Fruit fly (Drosophila melanogaster): Measurements from ENCODE around the gene PGRP-LE.

PGRP-LE gene

DNA sequence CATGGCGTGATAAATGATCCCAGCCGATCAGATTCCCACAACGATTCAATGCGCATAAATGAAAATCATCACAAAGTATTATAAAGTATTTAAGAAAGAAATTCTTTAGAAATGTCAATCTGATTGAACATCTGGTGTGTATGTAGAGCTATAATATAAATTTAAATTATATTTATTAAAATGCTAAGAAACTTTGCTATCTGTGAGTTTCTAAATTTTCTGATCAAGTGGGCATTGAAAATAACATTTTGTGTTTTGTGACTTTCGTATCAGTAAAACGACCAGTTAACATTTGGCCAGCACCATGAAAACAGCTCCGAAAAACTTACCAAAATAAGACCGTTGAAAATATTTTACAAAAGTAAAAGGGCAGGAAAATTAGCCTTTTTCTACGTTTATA lies 33.9 kb upstream of the PGRP-LE start, which contains the start of gene CG8565:
Gene CG8565 (plus strand): TSS at position 301 of the 400 bp plus-strand sequence.
- no peak for TF ChIP-seq Mnt (GFP tag; optimal IDR thresholded peaks at IDR 0.05)
- TF ChIP-seq cic (GFP tag; optimal IDR thresholded peaks at IDR 0.05) = no peak
- no peak for TF ChIP-seq CG11617 (GFP tag; optimal IDR thresholded peaks at IDR 0.05)

DNA sequence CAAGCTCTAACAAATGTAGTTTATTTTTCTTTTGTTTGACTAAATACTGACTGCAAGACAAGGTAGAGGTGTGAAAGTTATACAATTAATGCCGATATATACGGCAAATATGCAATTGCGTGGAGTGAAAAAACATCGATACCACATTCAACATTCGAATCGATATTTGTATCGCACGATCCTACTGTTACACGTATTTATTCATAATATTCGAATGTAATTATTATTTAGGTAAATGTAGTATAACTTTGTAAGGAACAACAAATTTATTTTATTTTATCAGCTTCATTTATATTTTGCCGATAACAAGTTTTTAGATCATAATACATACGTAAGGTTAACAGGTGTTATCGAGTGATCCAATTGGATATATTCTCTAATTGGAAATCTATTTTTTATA lies 31.7 kb upstream of the PGRP-LE start, which contains the start of gene Chc:
Gene Chc (minus strand): TSS at position 98 of the 400 bp plus-strand sequence.
- peak; percentile 59 for TF ChIP-seq CG1620 (GFP tag; optimal IDR thresholded peaks at IDR 0.05)
- TF ChIP-seq tj (GFP tag; optimal IDR thresholded peaks at IDR 0.05) = no peak
- TF ChIP-seq CG7101 (tag; optimal IDR thresholded peaks at IDR 0.05) = peak; percentile 26
- TF ChIP-seq bab1 (GFP tag; optimal IDR thresholded peaks at IDR 0.05) = peak; percentile 52
- TF ChIP-seq CG14711 (tag; optimal IDR thresholded peaks at IDR 0.05) = peak; percentile 10
- TF ChIP-seq Mnt (GFP tag; optimal IDR thresholded peaks at IDR 0.05) = peak; percentile 24
- TF ChIP-seq ovo (GFP tag; optimal IDR thresholded peaks at IDR 0.05) = no peak
- TF ChIP-seq toe (GFP tag; optimal IDR thresholded peaks at IDR 0.05) = peak; percentile 2
- no peak for TF ChIP-seq Hr96 (GFP tag; optimal IDR thresholded peaks at IDR 0.05)

DNA sequence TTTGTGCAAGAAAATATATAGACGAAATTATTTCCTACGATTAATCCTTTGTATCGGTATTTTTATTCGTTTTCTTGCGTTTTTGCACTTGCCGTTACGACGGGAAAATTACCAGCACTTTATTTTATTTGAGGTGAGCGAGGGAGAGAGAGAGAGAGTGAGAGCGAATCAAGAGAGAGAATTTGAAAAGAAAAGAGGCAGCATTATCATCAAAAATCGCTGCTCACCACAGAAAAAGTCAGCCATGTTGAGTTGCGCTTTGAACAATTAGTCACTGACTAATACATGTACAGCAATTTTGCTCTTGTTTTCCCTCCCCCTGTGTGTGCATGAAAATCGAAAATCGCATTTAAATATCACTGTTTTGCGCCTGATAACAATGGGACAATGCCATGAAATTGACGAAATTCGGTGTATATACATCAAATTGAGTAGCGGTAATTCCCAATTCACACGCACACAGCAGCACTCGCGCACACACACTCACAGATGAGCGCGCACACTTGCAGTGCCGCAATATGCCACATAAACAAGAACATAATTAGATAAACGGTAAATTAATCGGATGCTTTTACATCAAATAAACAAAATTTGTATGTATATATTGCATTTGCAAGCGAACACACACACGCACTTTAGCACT lies 31.0 kb upstream of the PGRP-LE start:
- TF ChIP-seq ovo (GFP tag; optimal IDR thresholded peaks at IDR 0.05) (peak; percentile 29), CG11617 (GFP tag; optimal IDR thresholded peaks at IDR 0.05) (peak; percentile 38), Mnt (GFP tag; optimal IDR thresholded peaks at IDR 0.05) (peak; percentile 43), toe (GFP tag; optimal IDR thresholded peaks at IDR 0.05) (no peak), Hr96 (GFP tag; optimal IDR thresholded peaks at IDR 0.05) (no peak), bab1 (GFP tag; optimal IDR thresholded peaks at IDR 0.05) (no peak), tj (GFP tag; optimal IDR thresholded peaks at IDR 0.05) (peak; percentile 80), cic (GFP tag; optimal IDR thresholded peaks at IDR 0.05) (no peak), pad (GFP tag; optimal IDR thresholded peaks at IDR 0.05) (peak; percentile 74), CG5204 (GFP tag; optimal IDR thresholded peaks at IDR 0.05) (no peak), kay (GFP tag; ENCODE audit: borderline replicate concordance) (peak; percentile 96), CG33017 (tag; optimal IDR thresholded peaks at IDR 0.05) (no peak)

DNA sequence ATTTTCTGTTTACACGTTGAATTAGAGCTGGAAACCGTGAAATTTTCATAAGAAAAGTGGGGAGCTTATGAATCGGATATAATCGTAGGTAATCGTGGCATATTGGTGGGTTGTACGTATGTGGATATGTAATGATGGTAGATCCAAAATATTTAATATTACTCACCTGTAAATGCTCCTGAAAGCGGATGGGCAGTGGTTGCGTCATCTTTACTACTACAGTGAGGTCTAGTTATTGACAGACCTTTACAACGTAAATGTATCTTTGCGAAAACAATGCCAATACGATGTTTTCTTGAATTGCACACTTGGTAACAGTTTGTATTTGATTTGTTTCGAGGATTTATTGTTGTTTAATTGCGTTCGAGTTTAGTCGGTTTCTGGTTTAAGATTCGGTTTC lies 30.3 kb upstream of the PGRP-LE start:
- TF ChIP-seq pad (GFP tag; optimal IDR thresholded peaks at IDR 0.05) = no peak
- TF ChIP-seq CG7101 (tag; optimal IDR thresholded peaks at IDR 0.05) = no peak
- TF ChIP-seq Crg-1 (GFP tag; optimal IDR thresholded peaks at IDR 0.05) = no peak
- TF ChIP-seq cnc (optimal IDR thresholded peaks at IDR 0.05) = no peak
- no peak for TF ChIP-seq CG14711 (tag; optimal IDR thresholded peaks at IDR 0.05)
- TF ChIP-seq Hr96 (GFP tag; optimal IDR thresholded peaks at IDR 0.05) = no peak
- no peak for TF ChIP-seq toe (GFP tag; optimal IDR thresholded peaks at IDR 0.05)
- TF ChIP-seq ovo (GFP tag; optimal IDR thresholded peaks at IDR 0.05) = no peak
- no peak for TF ChIP-seq bab1 (GFP tag; optimal IDR thresholded peaks at IDR 0.05)
- no peak for TF ChIP-seq CG12768 (GFP tag; optimal IDR thresholded peaks at IDR 0.05)

DNA sequence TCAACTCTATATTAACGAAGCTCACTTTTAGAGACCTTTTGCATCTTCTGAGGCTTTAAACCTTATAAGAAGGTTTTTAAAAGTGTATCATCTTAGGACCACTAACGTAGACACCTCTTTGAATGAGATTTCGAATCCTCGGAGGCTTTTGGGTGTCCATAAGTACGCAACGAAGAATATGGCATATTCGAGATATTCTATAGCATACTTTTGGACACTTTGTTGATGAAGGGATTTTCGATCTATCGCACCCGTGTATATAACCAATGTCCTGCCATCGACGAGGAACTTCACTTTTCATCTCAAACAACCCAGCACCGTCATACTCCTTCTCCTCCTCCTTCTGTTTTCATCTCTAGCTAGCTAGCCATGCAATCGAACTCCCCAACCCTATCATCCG lies 18.7 kb upstream of the PGRP-LE start:
- TF ChIP-seq CG1620 (GFP tag; optimal IDR thresholded peaks at IDR 0.05) (no peak), cnc (optimal IDR thresholded peaks at IDR 0.05) (no peak), CG33017 (tag; optimal IDR thresholded peaks at IDR 0.05) (no peak), CG7045 (GFP tag; optimal IDR thresholded peaks at IDR 0.05) (no peak), CG5204 (GFP tag; optimal IDR thresholded peaks at IDR 0.05) (no peak), kay (GFP tag; ENCODE audit: borderline replicate concordance) (no peak), CG7101 (tag; optimal IDR thresholded peaks at IDR 0.05) (no peak), Crg-1 (GFP tag; optimal IDR thresholded peaks at IDR 0.05) (no peak), tj (GFP tag; optimal IDR thresholded peaks at IDR 0.05) (no peak), Mnt (GFP tag; optimal IDR thresholded peaks at IDR 0.05) (no peak), CG14711 (tag; optimal IDR thresholded peaks at IDR 0.05) (no peak)

DNA sequence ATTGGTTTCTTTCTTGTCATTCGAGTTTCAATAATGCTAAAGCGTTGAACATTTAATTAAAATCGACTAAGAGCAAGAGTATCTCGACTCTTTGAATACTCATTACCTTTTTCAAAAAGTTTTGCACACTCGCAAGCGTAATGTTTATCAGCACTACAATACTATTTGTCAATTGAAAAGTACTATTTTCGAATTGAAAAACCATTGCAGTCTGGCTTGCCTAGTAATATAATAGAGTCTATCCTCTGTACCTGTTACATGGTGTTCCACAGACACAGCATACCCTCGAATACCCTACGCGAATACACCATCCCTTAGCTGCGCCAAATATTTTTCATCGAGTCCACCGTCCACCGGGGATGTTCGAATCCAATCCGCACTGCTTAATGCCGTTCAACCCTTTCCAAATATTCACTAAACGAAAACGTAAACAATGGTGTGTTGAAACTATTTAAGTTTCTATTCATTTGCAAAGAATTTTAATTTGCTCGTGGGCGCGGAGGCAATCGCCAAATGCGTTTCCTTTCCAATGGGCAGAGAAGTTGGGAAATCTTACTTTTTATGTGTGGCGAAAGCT lies 15.0 kb upstream of the PGRP-LE start:
- TF ChIP-seq CG33017 (tag; optimal IDR thresholded peaks at IDR 0.05) (no peak), CG7045 (GFP tag; optimal IDR thresholded peaks at IDR 0.05) (no peak)

DNA sequence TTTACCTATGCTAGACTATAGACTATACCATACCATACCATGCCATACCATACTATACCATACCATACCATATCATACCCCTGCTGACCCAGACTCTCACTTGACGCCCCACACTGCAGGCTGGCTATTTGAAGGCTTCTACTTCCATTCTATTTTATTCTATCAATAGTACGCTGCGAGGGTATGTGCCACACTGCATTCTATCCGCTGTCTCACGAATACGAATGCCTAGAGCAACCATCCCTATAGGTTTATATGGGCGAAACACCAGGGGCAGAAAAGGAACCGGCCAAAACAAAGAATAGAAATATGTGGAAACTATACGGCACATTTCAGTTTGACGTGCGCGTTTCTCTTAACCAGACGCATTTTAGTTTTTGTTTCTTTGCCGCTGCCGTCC lies 14.1 kb upstream of the PGRP-LE start:
- TF ChIP-seq Hr96 (GFP tag; optimal IDR thresholded peaks at IDR 0.05) (no peak), kay (GFP tag; ENCODE audit: borderline replicate concordance) (no peak), CG33017 (tag; optimal IDR thresholded peaks at IDR 0.05) (no peak), tj (GFP tag; optimal IDR thresholded peaks at IDR 0.05) (no peak), CG7101 (tag; optimal IDR thresholded peaks at IDR 0.05) (no peak)

DNA sequence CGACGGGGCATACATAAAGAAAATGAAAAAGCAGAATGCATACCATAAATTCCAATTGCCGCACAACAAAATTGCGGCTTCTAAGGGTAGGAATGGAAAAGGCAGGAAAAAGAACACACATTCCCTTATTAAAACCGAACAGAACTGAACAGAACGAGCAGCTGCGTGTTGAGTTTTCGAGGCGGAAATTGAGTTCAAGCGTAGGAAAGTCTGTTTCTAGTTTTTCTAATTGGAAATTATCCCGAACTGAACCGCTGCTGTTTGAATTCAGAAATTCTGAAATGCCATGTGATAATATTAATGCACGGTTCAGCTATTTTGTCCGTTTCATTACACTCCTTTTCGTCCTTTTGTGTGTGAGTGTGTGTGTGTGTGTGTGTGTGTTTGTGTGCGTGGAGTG lies 13.2 kb upstream of the PGRP-LE start:
- no peak for TF ChIP-seq CG1620 (GFP tag; optimal IDR thresholded peaks at IDR 0.05)
- TF ChIP-seq CG11617 (GFP tag; optimal IDR thresholded peaks at IDR 0.05) = no peak
- no peak for TF ChIP-seq cic (GFP tag; optimal IDR thresholded peaks at IDR 0.05)
- no peak for TF ChIP-seq cnc (optimal IDR thresholded peaks at IDR 0.05)
- no peak for TF ChIP-seq kay (GFP tag; ENCODE audit: borderline replicate concordance)
- TF ChIP-seq CG7101 (tag; optimal IDR thresholded peaks at IDR 0.05) = no peak
- no peak for TF ChIP-seq toe (GFP tag; optimal IDR thresholded peaks at IDR 0.05)
- TF ChIP-seq CG14711 (tag; optimal IDR thresholded peaks at IDR 0.05) = no peak

All from whole organism, adult.